Fruit fly (Drosophila melanogaster) whole organism, wandering third instar larva: ENCODE measurements around the gene CG7556.

Source experiments
- Dif ChIP-seq: fragments of 200-275, 200-300 bp; sonication (Bioruptor generic); optimal IDR thresholded peaks from 2 replicates; lab custom pipeline; 2018; ENCODE audit warnings: missing biosample characterization, missing genetic modification characterization; ENCODE audit not compliant: partially characterized antibody
- Myc ChIP-seq: fragments of >200 bp; optimal IDR thresholded peaks from 2 replicates; lab custom pipeline; 2017
- lola ChIP-seq: fragments of >200 bp; optimal IDR thresholded peaks from 2 replicates; lab custom pipeline; 2017; ENCODE audit warnings: missing biosample characterization, missing genetic modification characterization

dm6 chrX:19154998-19155397, 24.6 kb downstream of the CG7556 start:
- no peak for TF ChIP-seq Myc (lab: Kevin White, UChicago)
- TF ChIP-seq lola (GFP tag; lab: Kevin White, UChicago), result no peak
- no peak for TF ChIP-seq Dif (GFP tag; lab: Kevin White, UChicago)
